Worm (Caenorhabditis elegans) whole organism, midembryonic: ENCODE measurements around the gene C39D10.8.

Experiments used
- T22C8.4 ChIP-seq: fragments of 200-800 bp; sonication (Bioruptor generic); IDR thresholded peaks from 2 replicates; pipeline ENCODE4 v1.3.6; 2022; ENCODE audit warnings: missing genetic modification characterization, missing compliant biosample characterization
- cog-1 ChIP-seq: sonication (generic microtip); optimal IDR thresholded peaks from 2 replicates; lab custom pipeline; 2016; ENCODE audit warnings: missing genetic modification characterization, missing compliant biosample characterization
- flt-1 ChIP-seq: fragments of 200-800 bp; sonication (Bioruptor generic); IDR thresholded peaks from 2 replicates; pipeline ENCODE4 v1.3.6; 2022; ENCODE audit warnings: missing genetic modification characterization, missing compliant biosample characterization
- klf-2 ChIP-seq: fragments of 200-800 bp; sonication (Bioruptor generic); conservative IDR thresholded peaks from 2 replicates; pipeline ENCODE4 v1.3.6; 2022; ENCODE audit warnings: missing genetic modification reagents, missing genetic modification characterization, missing compliant biosample characterization
- med-1 ChIP-seq: sonication (generic microtip); optimal IDR thresholded peaks from 2 replicates; lab custom pipeline; 2017; ENCODE audit warnings: missing genetic modification characterization, mild to moderate bottlenecking, missing compliant biosample characterization, antibody characterized with exemption, missing genetic modification reagents; ENCODE audit not compliant: insufficient read depth
- ref-1 ChIP-seq: fragments of 200-800 bp; sonication (Bioruptor generic); conservative IDR thresholded peaks from 2 replicates; pipeline ENCODE4 v1.3.6; 2022; ENCODE audit warnings: missing genetic modification reagents, missing genetic modification characterization, missing compliant biosample characterization
- tab-1 ChIP-seq: fragments of 200-800 bp; sonication (Bioruptor generic); IDR thresholded peaks from 2 replicates; pipeline ENCODE4 v1.3.6; 2022; ENCODE audit warnings: missing genetic modification characterization, missing compliant biosample characterization
- ztf-23 ChIP-seq: fragments of 200-800 bp; sonication (Bioruptor generic); IDR thresholded peaks from 2 replicates; pipeline ENCODE4 v1.3.6; 2022; ENCODE audit warnings: missing genetic modification reagents, missing genetic modification characterization, missing compliant biosample characterization
- ztf-29 ChIP-seq: fragments of 200-800 bp; sonication (Bioruptor generic); IDR thresholded peaks from 2 replicates; pipeline ENCODE4 v1.3.6; 2022; ENCODE audit warnings: missing genetic modification reagents, missing genetic modification characterization, missing compliant biosample characterization

C39D10.8 gene

DNA sequence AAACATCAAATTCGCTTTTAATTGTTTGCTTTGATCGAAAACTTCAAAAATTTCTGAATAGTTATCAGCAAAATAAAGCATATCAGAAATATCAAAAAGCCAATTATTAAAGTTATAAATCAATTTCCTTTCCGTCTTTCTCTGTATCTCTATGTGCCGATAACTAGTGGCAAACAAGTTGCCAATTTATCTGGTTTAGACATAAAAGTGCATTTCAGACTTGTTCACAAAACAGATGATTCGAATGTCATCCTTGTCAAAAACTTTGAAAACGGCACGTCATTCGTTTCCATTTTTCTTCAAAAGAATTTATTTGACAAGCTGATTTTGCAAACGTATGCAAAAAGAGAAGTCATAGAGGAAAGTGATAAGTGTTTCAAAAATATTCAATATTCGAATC lies 13.4 kb downstream of the C39D10.8 start:
- TF ChIP-seq ztf-29 (GFP tag; lab: Robert Waterston, UW): no peak
- TF ChIP-seq med-1 (GFP tag; lab: Kevin White, UChicago): no peak

DNA sequence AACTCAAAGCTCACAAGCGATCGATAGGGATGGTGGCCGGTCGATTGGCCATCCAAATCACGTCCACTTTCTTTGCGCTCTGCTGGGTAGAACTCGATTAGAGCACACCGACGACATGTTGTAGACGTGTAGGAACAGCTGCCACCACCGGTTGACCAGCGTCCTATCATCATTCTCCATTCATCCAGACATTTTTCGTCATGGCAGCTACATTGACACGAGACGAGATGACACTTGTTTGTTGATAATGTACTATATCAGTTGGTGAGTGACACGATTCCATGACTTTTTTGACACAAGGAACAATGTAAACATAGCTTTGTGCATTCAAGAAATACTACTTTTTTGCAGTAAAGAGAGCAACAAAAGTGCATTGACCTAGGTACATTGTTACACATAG lies 14.3 kb downstream of the C39D10.8 start:
- TF ChIP-seq flt-1 (GFP tag; lab: Robert Waterston, UW): no peak
- no peak for TF ChIP-seq med-1 (GFP tag; lab: Kevin White, UChicago)
- TF ChIP-seq tab-1 (GFP tag; lab: Robert Waterston, UW): no peak
- no peak for TF ChIP-seq T22C8.4 (GFP tag; lab: Robert Waterston, UW)

DNA sequence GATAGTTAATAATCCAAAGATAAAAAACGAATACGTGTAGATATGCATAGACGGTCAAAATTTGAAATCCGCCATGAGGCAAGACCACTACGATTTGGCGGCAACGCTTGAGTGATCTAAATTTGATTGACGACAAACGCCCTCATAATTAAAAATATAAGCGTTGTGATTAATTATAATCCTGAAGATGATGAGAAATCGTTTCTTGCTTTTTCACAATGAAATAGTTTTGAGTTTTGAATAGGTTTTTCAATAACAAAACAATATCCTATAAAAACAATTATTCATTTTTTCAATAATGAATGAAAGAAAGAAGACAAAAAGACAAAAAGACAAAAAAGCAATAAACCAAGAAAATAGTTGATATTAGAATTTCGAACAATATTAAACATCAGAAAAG lies 33.3 kb downstream of the C39D10.8 start, which contains the start of gene C54D2.6:
Gene C54D2.6 (minus strand): TSS at position 101 of the 400 bp plus-strand sequence.
- TF ChIP-seq ref-1 (GFP tag; lab: Robert Waterston, UW) (no peak), tab-1 (GFP tag; lab: Robert Waterston, UW) (no peak), med-1 (GFP tag; lab: Kevin White, UChicago) (no peak), klf-2 (no peak), flt-1 (GFP tag; lab: Robert Waterston, UW) (no peak), cog-1 (tag; lab: Kevin White, UChicago) (no peak), T22C8.4 (GFP tag; lab: Robert Waterston, UW) (no peak), ztf-23 (no peak), ztf-29 (GFP tag; lab: Robert Waterston, UW) (no peak)

DNA sequence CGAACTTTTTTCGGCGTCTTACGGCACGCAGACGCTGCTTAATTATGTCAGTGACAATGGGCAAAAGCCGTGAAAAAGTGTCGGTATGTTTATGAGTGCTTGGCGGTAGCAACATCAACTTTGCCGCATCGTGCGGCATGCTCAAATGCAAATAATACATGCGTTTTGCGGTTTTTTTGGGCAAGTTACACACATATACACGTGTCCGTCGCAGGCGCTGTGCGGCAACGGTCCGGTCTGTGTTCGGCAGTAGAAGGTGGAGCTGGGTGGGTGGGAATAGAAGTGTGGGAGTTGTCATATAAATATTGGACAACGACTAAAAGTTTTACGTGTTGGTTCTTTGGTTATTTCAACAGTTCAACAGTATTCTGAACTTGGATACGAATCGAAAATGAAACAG lies 38.5 kb downstream of the C39D10.8 start, which contains the start of gene idpp-11:
Gene idpp-11 (plus strand): TSS at position 301 of the 400 bp plus-strand sequence.
- no peak for TF ChIP-seq ref-1 (GFP tag; lab: Robert Waterston, UW)
- no peak for TF ChIP-seq tab-1 (GFP tag; lab: Robert Waterston, UW)
- no peak for TF ChIP-seq klf-2
- no peak for TF ChIP-seq ztf-29 (GFP tag; lab: Robert Waterston, UW)
- no peak for TF ChIP-seq T22C8.4 (GFP tag; lab: Robert Waterston, UW)
- TF ChIP-seq flt-1 (GFP tag; lab: Robert Waterston, UW): no peak
- TF ChIP-seq cog-1 (tag; lab: Kevin White, UChicago): no peak
- no peak for TF ChIP-seq ztf-23
- TF ChIP-seq med-1 (GFP tag; lab: Kevin White, UChicago): no peak

DNA sequence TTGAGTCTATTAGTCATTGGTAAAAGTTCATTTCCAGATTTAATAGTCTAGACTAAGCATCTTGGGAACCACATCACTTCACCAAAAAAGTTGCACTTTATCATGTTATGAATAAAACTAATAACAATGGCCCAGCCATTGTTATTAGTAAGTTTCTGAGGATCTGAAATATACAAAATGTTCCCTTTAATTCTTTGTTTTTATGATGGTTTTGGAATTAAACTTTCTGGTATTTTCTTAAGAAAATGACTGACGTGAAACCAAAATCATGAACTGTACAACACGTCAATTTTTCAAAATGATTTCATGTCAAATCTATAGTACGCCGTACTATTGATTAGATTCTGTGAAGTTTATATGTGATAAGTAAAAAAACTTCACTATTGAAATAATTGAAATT lies 40.8 kb downstream of the C39D10.8 start:
- TF ChIP-seq med-1 (GFP tag; lab: Kevin White, UChicago) (no peak), ztf-29 (GFP tag; lab: Robert Waterston, UW) (no peak), ref-1 (GFP tag; lab: Robert Waterston, UW) (no peak), T22C8.4 (GFP tag; lab: Robert Waterston, UW) (no peak), tab-1 (GFP tag; lab: Robert Waterston, UW) (no peak), ztf-23 (no peak), klf-2 (no peak), flt-1 (GFP tag; lab: Robert Waterston, UW) (no peak), cog-1 (tag; lab: Kevin White, UChicago) (no peak)

DNA sequence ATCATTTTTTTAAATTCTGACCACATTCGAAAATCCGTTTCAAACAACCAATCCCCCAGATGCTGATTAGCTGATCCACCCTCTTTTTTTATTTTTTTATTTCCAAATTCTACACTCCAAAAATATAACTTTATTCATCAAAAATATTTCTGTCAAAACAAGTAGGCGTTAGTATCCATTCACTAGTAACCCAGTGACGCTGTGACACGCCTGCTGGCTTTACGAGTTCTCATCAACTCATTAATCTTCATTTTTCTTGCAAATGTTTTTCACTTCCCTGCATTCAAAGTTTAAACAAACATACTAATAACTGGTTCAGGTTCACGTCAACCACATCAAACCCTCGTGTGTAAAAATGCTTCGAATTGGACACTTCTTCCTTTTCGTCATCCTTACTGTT lies 42.2 kb downstream of the C39D10.8 start, which contains the start of gene nlp-101:
Gene nlp-101 (plus strand): TSS at position 301 of the 400 bp plus-strand sequence.
- TF ChIP-seq klf-2 (no peak), T22C8.4 (GFP tag; lab: Robert Waterston, UW) (no peak), ztf-23 (no peak), ztf-29 (GFP tag; lab: Robert Waterston, UW) (no peak), tab-1 (GFP tag; lab: Robert Waterston, UW) (no peak), ref-1 (GFP tag; lab: Robert Waterston, UW) (no peak), flt-1 (GFP tag; lab: Robert Waterston, UW) (no peak), med-1 (GFP tag; lab: Kevin White, UChicago) (no peak), cog-1 (tag; lab: Kevin White, UChicago) (no peak)

DNA sequence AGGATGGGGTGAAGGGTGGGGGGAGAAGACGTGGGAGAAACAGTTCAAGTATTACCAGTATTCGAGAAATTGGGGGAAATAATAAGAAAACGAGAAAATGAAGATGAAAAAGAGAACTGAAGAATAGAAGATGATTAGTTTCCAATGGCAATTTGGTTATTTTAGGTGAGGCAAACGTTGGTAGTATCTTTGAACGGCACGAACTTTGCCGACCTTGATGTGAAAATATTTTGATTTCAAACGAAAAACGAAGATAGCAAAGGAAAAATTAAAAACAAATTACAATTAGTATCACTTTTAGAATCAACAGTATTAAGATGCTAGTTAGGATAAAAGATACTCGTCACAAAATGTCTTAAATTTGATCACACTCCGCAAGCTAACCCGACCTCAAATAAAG lies 46.6 kb downstream of the C39D10.8 start, which contains the start of gene sul-3:
Gene sul-3 (minus strand): TSS at position 101 of the 400 bp plus-strand sequence.
- TF ChIP-seq ztf-29 (GFP tag; lab: Robert Waterston, UW) (no peak), flt-1 (GFP tag; lab: Robert Waterston, UW) (no peak), med-1 (GFP tag; lab: Kevin White, UChicago) (no peak), ref-1 (GFP tag; lab: Robert Waterston, UW) (no peak), cog-1 (tag; lab: Kevin White, UChicago) (no peak)
